Fruit fly (Drosophila melanogaster): Measurements from ENCODE around the gene CG44227.
A peak's percentile ranks its signal among the peaks of the same experiment; 100 is the strongest.

Gene CG44227

DNA sequence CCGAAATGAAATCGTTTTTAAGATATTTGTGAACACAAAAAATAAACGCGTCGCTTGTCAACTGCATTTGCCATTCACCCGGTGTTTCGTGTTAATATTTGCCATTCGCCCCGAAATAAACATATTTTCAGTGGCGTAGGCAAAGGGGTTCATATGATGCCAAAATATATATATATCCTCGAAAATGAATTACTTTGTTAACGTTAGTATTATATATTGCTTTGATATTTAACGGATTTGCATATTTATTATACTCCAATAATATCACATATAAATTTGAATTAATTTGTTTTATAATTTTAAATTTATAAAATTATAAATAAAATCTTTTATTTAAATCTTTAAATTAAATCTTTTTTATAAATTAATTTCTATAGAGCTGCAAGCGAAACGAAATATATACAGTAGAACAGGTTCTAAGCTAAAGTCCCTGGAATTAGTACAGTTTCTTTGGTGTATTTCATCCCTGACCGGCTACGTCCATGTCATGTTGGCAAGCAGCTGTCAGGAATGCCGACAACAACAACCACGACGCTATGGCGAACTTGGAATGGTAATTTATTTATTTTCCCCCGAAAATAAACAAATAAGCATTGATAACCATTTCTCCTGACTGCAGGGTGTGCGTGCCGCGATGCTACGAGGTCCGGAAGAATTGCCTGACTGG is 46.8 kb upstream of the CG44227 start, which contains the start of the genes M1BP and CG8202 (continued):
- TF ChIP-seq CG4707 (GFP tag; optimal IDR thresholded peaks at IDR 0.05) (peak; percentile 13), pum (GFP tag; optimal IDR thresholded peaks at IDR 0.05) (peak; percentile 56), gro (GFP tag; optimal IDR thresholded peaks at IDR 0.05) (peak; percentile 17), CG5245 (GFP tag; optimal IDR thresholded peaks at IDR 0.05) (peak; percentile 76), CG8281 (tag; optimal IDR thresholded peaks at IDR 0.05) (peak; percentile 82), D (optimal IDR thresholded peaks at IDR 0.05) (no peak), D (GFP tag; optimal IDR thresholded peaks at IDR 0.05) (peak; percentile 90), CG11560 (tag; IDR thresholded peaks at IDR 0.05) (peak; percentile 64; the same call in 1 of the 3 replicates), Asciz (GFP tag; optimal IDR thresholded peaks at IDR 0.05) (peak; percentile 83), phol (tag; optimal IDR thresholded peaks at IDR 0.05) (peak; percentile 94), Poxn (GFP tag; IDR thresholded peaks at IDR 0.05) (no peak), Rfx (GFP tag; IDR thresholded peaks at IDR 0.05) (peak; percentile 80), hbn (GFP tag; IDR thresholded peaks at IDR 0.05; ENCODE audit: partially characterized antibody) (no peak), D19A (tag; optimal IDR thresholded peaks at IDR 0.05) (no peak), br (optimal IDR thresholded peaks at IDR 0.05) (no peak), CG3838 (GFP tag; optimal IDR thresholded peaks at IDR 0.05) (peak; percentile 24), gce (GFP tag; IDR thresholded peaks at IDR 0.05) (no peak), btn (GFP tag; optimal IDR thresholded peaks at IDR 0.05) (no peak), bbx (GFP tag; IDR thresholded peaks at IDR 0.05; ENCODE audit: partially characterized antibody) (no peak), CG4360 (GFP tag; IDR thresholded peaks at IDR 0.05) (peak; percentile 95), CG32532 (GFP tag; IDR thresholded peaks at IDR 0.05) (peak; percentile 85), CG14441 (GFP tag; IDR thresholded peaks at IDR 0.05) (peak; percentile 76), Lhr (GFP tag; optimal IDR thresholded peaks at IDR 0.05) (peak; percentile 18)

DNA sequence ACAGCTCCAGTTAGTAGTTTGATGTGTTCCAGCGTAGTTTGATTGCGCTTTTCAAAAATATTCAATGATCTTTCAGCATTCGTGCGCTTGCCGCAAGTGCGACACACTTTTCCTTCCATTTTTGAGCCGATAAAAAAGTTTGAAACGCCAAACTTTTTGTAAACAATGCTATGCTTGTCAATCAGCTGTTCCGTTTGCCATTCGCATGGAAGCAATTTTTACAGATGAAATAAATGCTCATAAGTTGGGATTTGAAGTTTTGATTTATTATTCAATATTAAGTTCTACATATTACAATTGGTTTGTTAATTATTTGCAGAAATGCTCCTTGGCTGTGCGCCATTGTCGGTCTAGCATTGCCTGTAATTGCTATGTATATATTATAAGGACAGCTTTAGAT is 44.6 kb upstream of the CG44227 start, which contains the start of gene ranshi:
Gene ranshi, minus strand, starts transcription at position 152 of the 400 bp plus-strand sequence.
- TF ChIP-seq crp (GFP tag; optimal IDR thresholded peaks at IDR 0.05), result peak in 1 of 2 experiments; percentile 79
- no peak for TF ChIP-seq Ets97D (GFP tag; optimal IDR thresholded peaks at IDR 0.05)
- peak; percentile 28 for TF ChIP-seq Med (GFP tag)
- no peak for TF ChIP-seq Dek (tag; optimal IDR thresholded peaks at IDR 0.05)
- TF ChIP-seq Sox102F (GFP tag; optimal IDR thresholded peaks at IDR 0.05), result no peak
- TF ChIP-seq CG34224 (GFP tag; IDR thresholded peaks at IDR 0.05; ENCODE audit: partially characterized antibody), result 0 out of 3 replicates have a peak, but pooled peaks have one; percentile 16
- TF ChIP-seq fd96Cb (tag; optimal IDR thresholded peaks at IDR 0.05), result no peak
- TF ChIP-seq Sry-β (GFP tag; optimal IDR thresholded peaks at IDR 0.05), result no peak
- TF ChIP-seq CG15269 (tag; optimal IDR thresholded peaks at IDR 0.05), result no peak
- no peak for TF ChIP-seq tll (GFP tag; optimal IDR thresholded peaks at IDR 0.05)
- TF ChIP-seq CG31388 (GFP tag; optimal IDR thresholded peaks at IDR 0.05), result no peak
- TF ChIP-seq her (GFP tag; optimal IDR thresholded peaks at IDR 0.05), result no peak
- TF ChIP-seq row (GFP tag; IDR thresholded peaks at IDR 0.05), result peak; percentile 11; the same call in 1 of the 3 replicates
- TF ChIP-seq GATAe (GFP tag; conservative IDR thresholded peaks at IDR 0.05), result no peak
- peak; percentile 15 for TF ChIP-seq pzg (GFP tag; optimal IDR thresholded peaks at IDR 0.05)
- no peak for TF ChIP-seq CG7963 (GFP tag; IDR thresholded peaks at IDR 0.05; ENCODE audit: partially characterized antibody)
- no peak for TF ChIP-seq zen (tag; optimal IDR thresholded peaks at IDR 0.05)
- no peak for TF ChIP-seq CG16813 (GFP tag; IDR thresholded peaks at IDR 0.05; ENCODE audit: partially characterized antibody)
- TF ChIP-seq CG3407 (GFP tag; optimal IDR thresholded peaks at IDR 0.05), result no peak
- no peak for TF ChIP-seq Hr39 (optimal IDR thresholded peaks at IDR 0.05)
- TF ChIP-seq MBD-R2 (GFP tag; IDR thresholded peaks at IDR 0.05), result peak; percentile 77
- no peak for TF ChIP-seq CG2199 (GFP tag; IDR thresholded peaks at IDR 0.05)
